Fruit fly (Drosophila melanogaster): Measurements from ENCODE around the gene CG34043.

The CG34043 gene

DNA sequence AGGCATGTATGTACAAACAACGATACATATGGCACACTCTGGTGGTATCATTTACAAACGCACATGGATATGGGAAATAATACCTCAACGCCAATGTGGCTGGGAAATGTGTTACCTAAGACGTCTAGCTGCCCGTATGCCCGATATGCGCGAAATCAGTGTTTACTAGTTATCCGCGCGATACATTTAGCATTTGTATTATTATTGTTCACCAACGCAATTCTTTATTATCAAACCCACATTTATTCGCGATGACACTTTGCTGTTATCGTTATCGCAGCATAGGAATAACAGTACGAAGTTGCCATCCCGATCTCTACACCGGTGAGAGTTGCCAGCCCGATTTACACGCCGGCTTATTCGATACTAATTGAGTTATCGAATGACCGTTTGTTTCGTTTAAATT is 33.9 kb downstream of the CG34043 start, which contains the start of gene chico (continued):
- TF ChIP-seq tgo (GFP tag; IDR thresholded peaks at IDR 0.05): no peak
- no peak for TF ChIP-seq CG2678 (tag; optimal IDR thresholded peaks at IDR 0.05)
- TF ChIP-seq grn (GFP tag; optimal IDR thresholded peaks at IDR 0.05): no peak
- no peak for TF ChIP-seq CG15011 (GFP tag; optimal IDR thresholded peaks at IDR 0.05)
- TF ChIP-seq zf30C (GFP tag; optimal IDR thresholded peaks at IDR 0.05): no peak
- TF ChIP-seq CG18476 (GFP tag; optimal IDR thresholded peaks at IDR 0.05): no peak
- no peak for TF ChIP-seq CG17359 (tag; optimal IDR thresholded peaks at IDR 0.05)
- TF ChIP-seq pita (GFP tag; optimal IDR thresholded peaks at IDR 0.05): no peak
- TF ChIP-seq CG31388 (GFP tag; optimal IDR thresholded peaks at IDR 0.05): no peak
- TF ChIP-seq CG18619 (GFP tag; optimal IDR thresholded peaks at IDR 0.05): no peak
- TF ChIP-seq dati (GFP tag; IDR thresholded peaks at IDR 0.05): no peak
- TF ChIP-seq onecut (GFP tag; IDR thresholded peaks at IDR 0.05): no peak
- peak; percentile 83 for TF ChIP-seq Med (GFP tag)
- no peak for TF ChIP-seq CG43689 (GFP tag; IDR thresholded peaks at IDR 0.05)
- no peak for TF ChIP-seq tup (GFP tag; optimal IDR thresholded peaks at IDR 0.05)
- TF ChIP-seq jumu (GFP tag; optimal IDR thresholded peaks at IDR 0.05): no peak
- no peak for TF ChIP-seq D19A (tag; optimal IDR thresholded peaks at IDR 0.05)
- TF ChIP-seq slou (GFP tag; optimal IDR thresholded peaks at IDR 0.05): no peak
- TF ChIP-seq Lpt (GFP tag; optimal IDR thresholded peaks at IDR 0.05): no peak
- TF ChIP-seq CG15514 (GFP tag; optimal IDR thresholded peaks at IDR 0.05): no peak
- TF ChIP-seq CG1233 (GFP tag; optimal IDR thresholded peaks at IDR 0.05): no peak
- peak; percentile 49; the same call in 1 of the 3 replicates for TF ChIP-seq row (GFP tag; IDR thresholded peaks at IDR 0.05)
- no peak for TF ChIP-seq pum (GFP tag; optimal IDR thresholded peaks at IDR 0.05)
- TF ChIP-seq HmgD (GFP tag; optimal IDR thresholded peaks at IDR 0.05): no peak
- peak in 1 of 2 experiments; percentile 76 for TF ChIP-seq eve (GFP tag; optimal IDR thresholded peaks at IDR 0.05)
- TF ChIP-seq Rfx (GFP tag; IDR thresholded peaks at IDR 0.05): no peak; the same call in 1 of the 2 replicates
- TF ChIP-seq CG11696 (GFP tag; IDR thresholded peaks at IDR 0.05): no peak
- TF ChIP-seq CG6813 (GFP tag; optimal IDR thresholded peaks at IDR 0.05): no peak
- TF ChIP-seq abd-A (tag; optimal IDR thresholded peaks at IDR 0.05): no peak
- no peak for TF ChIP-seq Asciz (GFP tag; optimal IDR thresholded peaks at IDR 0.05)
- TF ChIP-seq Bteb2 (GFP tag; optimal IDR thresholded peaks at IDR 0.05): no peak

DNA sequence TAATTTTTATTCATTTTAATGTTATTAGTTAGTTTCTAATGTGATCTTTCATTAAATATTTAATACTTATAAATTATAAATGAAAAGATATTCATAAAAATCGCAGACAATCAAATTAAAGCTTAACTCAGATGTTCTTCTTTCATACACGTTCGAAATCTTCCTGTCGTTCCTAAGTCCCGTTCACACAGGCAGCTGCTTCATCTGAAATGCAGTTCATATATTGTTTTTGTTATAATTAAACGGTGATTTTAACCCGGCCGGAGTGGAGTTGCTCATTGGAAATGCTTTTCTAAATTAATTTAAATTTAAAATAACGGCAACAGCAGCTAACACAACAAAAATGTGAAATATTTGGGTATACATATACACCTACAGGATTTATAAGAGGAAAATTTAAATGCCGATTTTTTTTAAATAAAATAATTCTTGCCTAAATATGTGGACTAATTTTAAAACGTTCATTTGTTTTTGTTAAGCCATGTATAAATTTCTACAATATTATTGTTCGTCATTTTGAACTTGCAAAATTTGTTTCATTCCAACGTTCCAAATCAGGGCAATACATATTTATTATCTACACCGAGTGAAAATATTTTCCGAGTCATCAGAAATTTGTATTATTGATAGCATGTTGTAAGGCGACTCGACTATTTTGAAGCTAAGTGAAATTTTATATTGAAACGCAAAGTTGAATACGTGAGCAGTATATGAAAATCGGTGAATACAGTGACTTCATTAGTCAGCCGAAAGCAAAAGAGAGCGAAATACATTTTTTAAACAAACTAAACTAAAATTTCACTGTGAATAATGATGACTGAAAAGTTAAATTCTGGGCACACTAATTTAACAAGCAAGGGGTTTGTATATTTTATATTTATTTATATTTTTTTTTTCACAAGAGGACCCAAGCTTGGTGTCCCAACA is 41.7 kb downstream of the CG34043 start, which contains the start of gene me31B:
Gene me31B (plus strand): TSS at position 616 of the 927 bp plus-strand sequence.
- TF ChIP-seq CG30020 (tag; optimal IDR thresholded peaks at IDR 0.05) (peak; percentile 100), CG11723 (GFP tag; optimal IDR thresholded peaks at IDR 0.05) (peak; percentile 97), sd (tag; optimal IDR thresholded peaks at IDR 0.05) (peak; percentile 15), insv (GFP tag; optimal IDR thresholded peaks at IDR 0.05) (no peak), CG12942 (GFP tag; optimal IDR thresholded peaks at IDR 0.05) (peak; percentile 38), p53 (GFP tag; optimal IDR thresholded peaks at IDR 0.05) (no peak), CG17361 (GFP tag; IDR thresholded peaks at IDR 0.05) (peak; percentile 70; the same call in 1 of the 3 replicates), CG8290 (GFP tag; optimal IDR thresholded peaks at IDR 0.05) (no peak), CG8290 (tag; optimal IDR thresholded peaks at IDR 0.05) (peak in 1 of 2 experiments; percentile 41), nmo (GFP tag; optimal IDR thresholded peaks at IDR 0.05) (peak; percentile 61), twi (tag; optimal IDR thresholded peaks at IDR 0.05) (peak; percentile 14), CG17912 (GFP tag; optimal IDR thresholded peaks at IDR 0.05) (peak; percentile 6), MESR4 (GFP tag; optimal IDR thresholded peaks at IDR 0.05) (peak; percentile 74), CG4617 (GFP tag; optimal IDR thresholded peaks at IDR 0.05; ENCODE audit: borderline replicate concordance) (peak; percentile 73), sens (GFP tag) (peak; percentile 9), gfzf (GFP tag; optimal IDR thresholded peaks at IDR 0.05) (peak; percentile 40), dpn (GFP tag; optimal IDR thresholded peaks at IDR 0.05) (no peak), lilli (GFP tag; optimal IDR thresholded peaks at IDR 0.05) (no peak), YL-1 (GFP tag; optimal IDR thresholded peaks at IDR 0.05) (peak; percentile 12), phol (tag; optimal IDR thresholded peaks at IDR 0.05) (peak; percentile 60)
